In the genomic region with DNA sequence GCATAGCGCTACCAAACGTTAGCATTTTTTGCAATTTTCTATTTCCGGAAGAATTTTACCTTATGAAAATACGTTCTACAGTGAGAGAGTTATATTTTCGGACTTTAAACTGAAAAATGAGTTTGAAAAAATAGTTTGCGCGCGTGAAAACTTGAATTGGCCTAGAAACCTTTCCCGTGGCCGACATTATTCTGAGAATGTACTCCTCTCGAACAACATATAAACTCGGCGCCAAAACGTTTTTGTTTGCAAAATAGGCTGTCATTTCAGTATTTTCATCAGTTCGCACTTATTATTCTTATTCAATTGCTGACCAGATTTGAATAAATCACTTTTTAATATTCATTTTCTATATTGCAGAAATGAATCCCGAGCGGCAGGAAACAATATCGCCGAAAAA, we compare ENCODE assay signal across 4 worm cellular contexts.
TF ChIP-seq lines count a peak whose summit lies in the region.

TSS of gene mre-11 (minus strand) at position 113 of the 400 bp plus-strand sequence.
TSS of gene wdr-5.3 (plus strand) at position 361 of the 400 bp plus-strand sequence.

TF ChIP-seq in whole organism, L1 larva, 84 proteins besides CTCF, POLR2A, EP300 and RAD21 (continued from another document):
- TF ChIP-seq aly-2 (tag; optimal IDR thresholded peaks at IDR 0.05; lab: Kevin White, UChicago) (no peak), lin-35 (GFP tag; optimal IDR thresholded peaks at IDR 0.05; lab: Kevin White, UChicago) (peak; percentile 85 to 92), efl-1 (optimal IDR thresholded peaks at IDR 0.05; lab: Kevin White, UChicago) (peak; percentile 70 to 90), efl-1 (GFP tag; optimal IDR thresholded peaks at IDR 0.05 in 1 of 2; lab: Kevin White, UChicago) (peak; percentile 89 to 99), nhr-20 (tag; optimal IDR thresholded peaks at IDR 0.05; lab: Kevin White, UChicago) (peak; percentile 80), pax-3 (tag; optimal IDR thresholded peaks at IDR 0.05; lab: Kevin White, UChicago) (peak; percentile 60), ceh-63 (GFP tag; optimal IDR thresholded peaks at IDR 0.05; lab: Kevin White, UChicago) (no peak), fos-1 (tag; optimal IDR thresholded peaks at IDR 0.05; lab: Kevin White, UChicago) (no peak), nhr-84 (tag; optimal IDR thresholded peaks at IDR 0.05; lab: Kevin White, UChicago) (no peak), fkh-8 (tag; optimal IDR thresholded peaks at IDR 0.05; lab: Kevin White, UChicago) (peak; percentile 48), nhr-76 (tag; optimal IDR thresholded peaks at IDR 0.05; lab: Kevin White, UChicago) (no peak), isw-1 (GFP tag; IDR thresholded peaks at IDR 0.05; lab: Robert Waterston, UW) (peak; percentile 46), swsn-7 (tag; optimal IDR thresholded peaks at IDR 0.05; lab: Kevin White, UChicago) (peak; percentile 75), ceh-82 (tag; optimal IDR thresholded peaks at IDR 0.05; lab: Kevin White, UChicago) (peak in 2 of 3 experiments; percentile 37), fkh-10 (GFP tag; optimal IDR thresholded peaks at IDR 0.05; lab: Kevin White, UChicago) (no peak), nhr-19 (GFP tag; conservative IDR thresholded peaks at IDR 0.05; lab: Robert Waterston, UW) (peak; percentile 72), irx-1 (tag; optimal IDR thresholded peaks at IDR 0.05; lab: Kevin White, UChicago) (peak; percentile 68), lsy-2 (tag; optimal IDR thresholded peaks at IDR 0.05; lab: Kevin White, UChicago) (peak; percentile 65 to 77), skn-1 (tag; optimal IDR thresholded peaks at IDR 0.05; lab: Kevin White, UChicago) (peak; percentile 57), fkh-4 (tag; optimal IDR thresholded peaks at IDR 0.05; lab: Kevin White, UChicago; ENCODE audit: borderline replicate concordance) (peak; percentile 17), elt-2 (tag; optimal IDR thresholded peaks at IDR 0.05; lab: Kevin White, UChicago) (peak; percentile 18), lin-15B (tag; optimal IDR thresholded peaks at IDR 0.05; lab: Kevin White, UChicago) (peak; percentile 56), snu-23 (GFP tag; optimal IDR thresholded peaks at IDR 0.05; lab: Kevin White, UChicago) (peak; percentile 80), unc-86 (tag; optimal IDR thresholded peaks at IDR 0.05; lab: Kevin White, UChicago) (peak; percentile 51), grh-1 (GFP tag; IDR thresholded peaks at IDR 0.05; lab: Robert Waterston, UW) (0 out of 2 replicates have a peak, but pooled peaks have one; percentile 18), blmp-1 (tag; optimal IDR thresholded peaks at IDR 0.05; lab: Kevin White, UChicago) (peak; percentile 60), ceh-90 (tag; optimal IDR thresholded peaks at IDR 0.05; lab: Kevin White, UChicago) (peak; percentile 78)

TF ChIP-seq in whole organism, L2 larva, 48 proteins besides CTCF, POLR2A, EP300 and RAD21 (continued from another document):
- TF ChIP-seq mdl-1 (tag; optimal IDR thresholded peaks at IDR 0.05; lab: Kevin White, UChicago) = peak in 1 of 2 experiments; percentile 16

TF ChIP-seq in whole organism, L4 larva, 104 proteins besides CTCF, POLR2A, EP300 and RAD21 (continued from another document):
- TF ChIP-seq ces-1 (GFP tag; optimal IDR thresholded peaks at IDR 0.05; lab: Kevin White, UChicago) (no peak), dve-1 (tag; optimal IDR thresholded peaks at IDR 0.05; lab: Kevin White, UChicago; ENCODE audit: insufficient read depth) (no peak)

TF ChIP-seq in whole organism, young adult, 124 proteins besides CTCF, POLR2A, EP300 and RAD21 (continued from another document):
- TF ChIP-seq ceh-79 (tag; optimal IDR thresholded peaks at IDR 0.05; lab: Kevin White, UChicago) (no peak), dox-1 (GFP tag; IDR thresholded peaks at IDR 0.05; lab: Robert Waterston, UW) (peak; percentile 69; the same call in 1 of the 2 replicates), ama-1 (optimal IDR thresholded peaks at IDR 0.05; lab: Kevin White, UChicago) (no peak), ama-1 (GFP tag; optimal IDR thresholded peaks at IDR 0.05; lab: Kevin White, UChicago) (no peak), zfh-2 (GFP tag; conservative IDR thresholded peaks at IDR 0.05; lab: Robert Waterston, UW) (no peak), hlh-12 (tag; optimal IDR thresholded peaks at IDR 0.05; lab: Kevin White, UChicago) (no peak), nhr-80 (tag; optimal IDR thresholded peaks at IDR 0.05; lab: Kevin White, UChicago) (no peak), bed-2 (GFP tag; IDR thresholded peaks at IDR 0.05; lab: Robert Waterston, UW) (no peak), ztf-6 (GFP tag; IDR thresholded peaks at IDR 0.05; lab: Robert Waterston, UW) (peak; percentile 51; the same call in 1 of the 2 replicates), hmg-20 (GFP tag; IDR thresholded peaks at IDR 0.05; lab: Robert Waterston, UW) (no peak), lin-54 (GFP tag; optimal IDR thresholded peaks at IDR 0.05; lab: Kevin White, UChicago) (peak; percentile 80), ccch-3 (GFP tag; optimal IDR thresholded peaks at IDR 0.05; lab: Kevin White, UChicago) (no peak), ceh-91 (GFP tag; IDR thresholded peaks at IDR 0.05; lab: Robert Waterston, UW) (peak; percentile 29; the same call in 1 of the 2 replicates), B0261.1 (tag; optimal IDR thresholded peaks at IDR 0.05; lab: Kevin White, UChicago) (no peak), him-1 (tag; optimal IDR thresholded peaks at IDR 0.05; lab: Kevin White, UChicago) (peak; percentile 8), Y53G8AR.9 (GFP tag; conservative IDR thresholded peaks at IDR 0.05; lab: Robert Waterston, UW) (no peak), K11D2.4 (GFP tag; IDR thresholded peaks at IDR 0.05; lab: Robert Waterston, UW) (no peak), lin-35 (GFP tag; optimal IDR thresholded peaks at IDR 0.05; lab: Kevin White, UChicago) (no peak), hmg-1.2 (GFP tag; IDR thresholded peaks at IDR 0.05; lab: Robert Waterston, UW) (peak; percentile 21; the same call in 1 of the 2 replicates), Y95B8A.8 (GFP tag; IDR thresholded peaks at IDR 0.05; lab: Robert Waterston, UW) (0 out of 2 replicates have a peak, but pooled peaks have one; percentile 26), F55B11.4 (tag; optimal IDR thresholded peaks at IDR 0.05; lab: Kevin White, UChicago; ENCODE audit: borderline replicate concordance, insufficient read depth) (no peak), ztf-3 (GFP tag; optimal IDR thresholded peaks at IDR 0.05; lab: Kevin White, UChicago) (no peak), ztf-22 (GFP tag; optimal IDR thresholded peaks at IDR 0.05; lab: Kevin White, UChicago) (no peak), dpff-1 (tag; optimal IDR thresholded peaks at IDR 0.05; lab: Kevin White, UChicago) (no peak), mes-4 (tag; optimal IDR thresholded peaks at IDR 0.05; lab: Kevin White, UChicago) (no peak), let-526 (GFP tag; IDR thresholded peaks at IDR 0.05; lab: Robert Waterston, UW) (no peak), die-1 (tag; optimal IDR thresholded peaks at IDR 0.05; lab: Kevin White, UChicago) (no peak), rcor-1 (GFP tag; IDR thresholded peaks at IDR 0.05; lab: Robert Waterston, UW) (peak; percentile 22; the same call in 1 of the 2 replicates), chd-7 (tag; optimal IDR thresholded peaks at IDR 0.05; lab: Kevin White, UChicago) (no peak), akir-1 (GFP tag; optimal IDR thresholded peaks at IDR 0.05; lab: Kevin White, UChicago) (no peak), nhr-90 (tag; optimal IDR thresholded peaks at IDR 0.05; lab: Kevin White, UChicago) (no peak), fkh-3 (tag; optimal IDR thresholded peaks at IDR 0.05; lab: Kevin White, UChicago) (no peak), F52B5.7 (tag; optimal IDR thresholded peaks at IDR 0.05; lab: Kevin White, UChicago) (no peak), ceh-40 (GFP tag; IDR thresholded peaks at IDR 0.05; lab: Robert Waterston, UW) (no peak), F33H1.4 (GFP tag; IDR thresholded peaks at IDR 0.05; lab: Robert Waterston, UW) (peak; percentile 25; the same call in 1 of the 2 replicates), sptf-2 (GFP tag; optimal IDR thresholded peaks at IDR 0.05; lab: Kevin White, UChicago) (no peak), atf-7 (tag; optimal IDR thresholded peaks at IDR 0.05; lab: Kevin White, UChicago) (no peak), F37B4.10 (GFP tag; IDR thresholded peaks at IDR 0.05; lab: Robert Waterston, UW) (no peak), dpl-1 (GFP tag; optimal IDR thresholded peaks at IDR 0.05; lab: Kevin White, UChicago) (peak; percentile 58), tbx-9 (tag; optimal IDR thresholded peaks at IDR 0.05; lab: Kevin White, UChicago; ENCODE audit: borderline replicate concordance) (no peak), aptf-3 (GFP tag; IDR thresholded peaks at IDR 0.05; lab: Robert Waterston, UW) (no peak), attf-6 (GFP tag; IDR thresholded peaks at IDR 0.05; lab: Robert Waterston, UW) (no peak), ceh-58 (GFP tag; IDR thresholded peaks at IDR 0.05; lab: Robert Waterston, UW) (no peak), lin-26 (GFP tag; IDR thresholded peaks at IDR 0.05; lab: Robert Waterston, UW) (no peak), F10E7.11 (tag; optimal IDR thresholded peaks at IDR 0.05; lab: Kevin White, UChicago) (no peak), cebp-2 (GFP tag; IDR thresholded peaks at IDR 0.05; lab: Robert Waterston, UW) (no peak), athp-1 (tag; optimal IDR thresholded peaks at IDR 0.05; lab: Kevin White, UChicago) (no peak), lsy-27 (tag; optimal IDR thresholded peaks at IDR 0.05; lab: Kevin White, UChicago; ENCODE audit: borderline replicate concordance, insufficient read depth) (no peak)
